Worm (Caenorhabditis elegans): ENCODE results near the gene srg-1.

- no peak for TF ChIP-seq unc-130 (GFP tag; optimal IDR thresholded peaks at IDR 0.05)
- TF ChIP-seq zip-11 (GFP tag; IDR thresholded peaks at IDR 0.05) = no peak
- TF ChIP-seq spr-1 (tag; optimal IDR thresholded peaks at IDR 0.05) = no peak
- no peak for TF ChIP-seq lin-39 (tag; optimal IDR thresholded peaks at IDR 0.05)
- TF ChIP-seq R02D3.7 (tag; optimal IDR thresholded peaks at IDR 0.05) = no peak
- TF ChIP-seq lir-3 (tag; optimal IDR thresholded peaks at IDR 0.05) = no peak
- TF ChIP-seq dpl-1 (GFP tag; optimal IDR thresholded peaks at IDR 0.05) = no peak
These were observed 17.6 kb downstream of the srg-1 start, which contains the start of gene T12A2.3 for ce11 chrIII:6240528-6240927.
